Worm (Caenorhabditis elegans): Measurements from ENCODE around the gene sftb-6.
"Not testable (repeated sequence)": the region's sequence is repeated elsewhere in the genome, so short reads cannot be mapped to it uniquely, and the experiment has no call there.

sftb-6 gene

DNA sequence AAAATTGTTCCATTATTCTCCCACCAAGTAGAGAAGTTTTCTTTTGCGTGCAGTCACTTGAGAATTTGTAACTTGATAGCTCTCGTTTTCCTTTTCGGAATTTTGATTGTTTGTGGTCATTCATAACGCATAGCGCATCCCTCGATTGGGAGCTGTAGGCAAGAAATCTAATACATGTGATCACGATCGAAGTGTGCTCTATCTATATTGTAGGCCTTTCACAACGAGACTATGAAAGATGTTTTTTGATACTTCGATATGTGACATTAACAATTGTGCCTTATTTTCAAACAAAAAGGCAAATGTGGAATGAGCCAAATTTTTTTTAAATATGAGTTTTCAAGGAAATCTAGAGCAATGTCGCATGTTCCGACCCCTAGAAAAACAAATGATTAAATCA is 22.4 kb upstream of the sftb-6 start:
- TF ChIP-seq dao-5 (tag; optimal IDR thresholded peaks at IDR 0.05) (no peak), W03F9.2 (tag; optimal IDR thresholded peaks at IDR 0.05) (no peak)

DNA sequence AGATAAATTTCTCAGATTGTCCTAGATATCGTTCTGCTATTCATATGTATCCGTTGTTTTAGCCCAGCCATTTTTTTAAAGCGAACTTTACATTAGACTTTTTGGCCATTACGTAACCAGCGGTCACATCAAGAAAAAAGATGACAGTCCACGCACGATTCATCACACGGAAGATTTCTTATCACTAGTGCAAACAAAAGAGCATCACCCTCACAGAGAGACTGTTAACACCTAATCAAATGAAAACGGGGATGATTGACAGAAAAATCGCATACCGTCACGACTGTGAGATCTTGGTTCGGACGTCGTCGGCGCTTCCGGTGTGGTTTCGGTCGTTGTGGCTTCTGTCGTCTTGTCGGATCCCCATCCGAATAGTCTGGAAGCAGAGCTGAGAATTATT is 21.5 kb upstream of the sftb-6 start:
- TF ChIP-seq him-1 (tag; optimal IDR thresholded peaks at IDR 0.05): no peak
- TF ChIP-seq dao-5 (tag; optimal IDR thresholded peaks at IDR 0.05): no peak
- TF ChIP-seq W03F9.2 (tag; optimal IDR thresholded peaks at IDR 0.05): no peak

DNA sequence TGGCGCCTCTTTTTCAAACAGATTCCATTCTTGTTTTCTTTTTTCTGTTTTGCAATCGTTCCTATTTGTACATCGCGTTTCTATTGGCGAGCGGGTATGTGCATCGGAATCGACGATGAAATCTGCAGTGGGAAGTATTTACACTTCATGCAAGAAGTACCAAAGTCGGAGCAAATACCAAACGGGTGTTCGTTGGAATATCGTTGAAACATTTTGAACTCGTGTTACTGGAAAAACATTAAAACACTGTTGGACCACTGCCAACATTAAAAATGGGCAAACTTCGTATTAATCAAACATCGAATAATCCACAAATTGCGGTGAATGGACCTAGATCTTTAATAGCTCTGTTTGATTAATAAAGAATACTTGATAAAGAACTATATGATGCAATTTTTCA is 19.0 kb upstream of the sftb-6 start, which contains the start of gene C23H3.9:
C23H3.9 (minus strand) TSS at position 101 of the 400 bp plus-strand sequence.
- TF ChIP-seq W03F9.2 (tag; optimal IDR thresholded peaks at IDR 0.05) (no peak), dao-5 (tag; optimal IDR thresholded peaks at IDR 0.05) (no peak), him-1 (tag; optimal IDR thresholded peaks at IDR 0.05) (no peak)

DNA sequence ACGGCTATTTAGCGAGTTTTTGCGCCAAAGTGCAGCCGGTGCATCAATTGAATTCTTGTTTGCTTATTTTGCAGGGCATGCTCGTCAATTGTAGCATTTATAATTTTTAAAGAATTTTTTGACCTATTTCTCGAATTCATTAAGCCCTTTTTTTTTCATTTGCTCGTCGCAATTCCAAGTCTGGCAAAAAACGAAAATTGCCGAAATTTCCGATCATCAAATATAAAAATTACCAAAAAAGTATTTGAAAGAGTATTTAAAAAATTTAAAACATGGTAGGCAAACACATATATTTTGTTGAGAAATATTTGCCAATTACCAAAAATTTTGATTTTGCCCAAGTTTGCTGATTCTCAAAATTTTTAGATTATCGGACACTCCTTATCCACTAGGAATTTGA is 14.1 kb upstream of the sftb-6 start, which contains the start of gene C50D2.6:
C50D2.6 (plus strand) TSS at position 301 of the 400 bp plus-strand sequence.
- no peak for TF ChIP-seq dao-5 (tag; optimal IDR thresholded peaks at IDR 0.05)
- TF ChIP-seq W03F9.2 (tag; optimal IDR thresholded peaks at IDR 0.05): no peak
- TF ChIP-seq him-1 (tag; optimal IDR thresholded peaks at IDR 0.05): no peak

DNA sequence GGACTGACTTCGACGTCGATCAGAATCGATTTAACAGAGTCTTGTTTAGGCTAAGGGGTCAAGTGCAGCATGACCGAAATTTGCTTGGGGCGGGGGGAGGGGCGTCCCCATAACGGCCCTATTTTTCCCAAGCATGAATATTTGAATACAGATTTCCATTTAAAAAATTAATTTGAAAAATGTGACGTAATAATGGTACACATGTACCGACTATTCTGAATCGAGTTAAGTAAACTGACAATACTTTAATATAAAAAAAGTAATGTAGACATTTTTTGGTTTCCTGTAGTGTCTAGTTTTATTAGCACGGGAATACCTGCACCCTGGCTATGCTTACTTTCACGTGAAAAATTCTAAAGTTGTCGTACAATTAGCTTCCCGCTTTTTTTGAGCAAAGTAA is 11.4 kb upstream of the sftb-6 start:
- TF ChIP-seq him-1 (tag; optimal IDR thresholded peaks at IDR 0.05) (no peak), W03F9.2 (tag; optimal IDR thresholded peaks at IDR 0.05) (no peak), dao-5 (tag; optimal IDR thresholded peaks at IDR 0.05) (no peak)

DNA sequence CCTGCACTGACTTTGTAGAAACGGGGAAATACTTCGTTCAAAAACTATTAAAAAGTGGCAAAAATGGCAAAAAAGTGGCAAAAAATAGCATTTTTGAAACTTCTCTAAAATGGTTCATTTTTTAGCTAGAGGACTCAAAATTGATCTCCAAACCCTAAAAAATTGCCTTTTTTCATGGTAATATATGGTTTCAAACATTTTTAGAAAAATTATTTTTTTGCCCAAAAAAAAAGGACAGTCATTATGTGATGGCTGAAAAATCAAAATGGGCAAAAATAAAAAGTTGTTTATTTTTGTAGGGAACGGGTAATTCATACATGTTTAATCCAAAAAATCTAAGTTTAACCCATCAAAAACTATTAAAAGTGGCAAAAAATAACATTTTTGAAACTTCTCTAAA is 10.3 kb upstream of the sftb-6 start:
- TF ChIP-seq W03F9.2 (tag; optimal IDR thresholded peaks at IDR 0.05): no peak
- no peak for TF ChIP-seq him-1 (tag; optimal IDR thresholded peaks at IDR 0.05)
- TF ChIP-seq dao-5 (tag; optimal IDR thresholded peaks at IDR 0.05): no peak

DNA sequence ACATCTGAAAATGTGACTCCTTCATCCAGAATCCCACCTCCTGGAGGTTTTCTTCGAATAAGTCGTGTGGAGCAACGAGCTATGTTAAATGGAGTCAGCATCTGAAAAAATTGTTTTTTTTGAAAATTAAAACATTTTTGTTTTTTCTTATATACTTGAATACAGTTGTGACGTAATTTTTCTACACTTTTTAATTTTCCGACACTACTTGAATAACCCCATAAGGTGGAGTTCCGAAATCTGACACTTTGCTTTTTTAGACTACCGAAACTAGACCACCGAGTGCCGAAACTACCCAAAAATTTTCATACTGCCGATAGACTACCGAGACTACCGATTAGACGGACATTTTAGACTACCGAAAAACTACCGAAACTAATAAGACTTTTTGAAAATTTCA is 6.8 kb upstream of the sftb-6 start, which contains the start of gene mcat-1:
mcat-1 (minus strand) TSS at position 101 of the 400 bp plus-strand sequence.
- TF ChIP-seq him-1 (tag; optimal IDR thresholded peaks at IDR 0.05) (no peak), dao-5 (tag; optimal IDR thresholded peaks at IDR 0.05) (no peak), W03F9.2 (tag; optimal IDR thresholded peaks at IDR 0.05) (no peak)

DNA sequence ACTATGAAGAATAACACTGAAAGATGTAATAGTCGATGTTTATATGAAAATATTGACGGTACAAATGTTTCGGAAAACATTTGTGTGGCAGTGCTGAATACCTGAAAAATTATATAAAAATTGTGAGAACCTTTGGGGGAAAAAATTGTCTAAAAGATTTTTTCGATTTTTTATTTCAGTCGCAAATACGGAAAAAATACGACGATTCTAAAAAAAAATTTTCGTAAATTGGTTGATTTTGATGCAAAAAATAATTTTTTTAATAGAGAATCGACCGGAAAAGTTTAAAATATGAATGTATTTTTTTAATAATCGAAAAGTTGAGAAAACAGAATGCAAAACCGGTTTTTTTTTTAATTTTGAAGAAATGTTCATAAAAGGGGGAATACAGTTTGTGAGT is 3.0 kb upstream of the sftb-6 start, which contains the start of gene C50D2.7:
C50D2.7 (minus strand) TSS at position 101 of the 400 bp plus-strand sequence.
- TF ChIP-seq him-1 (tag; optimal IDR thresholded peaks at IDR 0.05) (no peak), W03F9.2 (tag; optimal IDR thresholded peaks at IDR 0.05) (no peak), dao-5 (tag; optimal IDR thresholded peaks at IDR 0.05) (no peak)

DNA sequence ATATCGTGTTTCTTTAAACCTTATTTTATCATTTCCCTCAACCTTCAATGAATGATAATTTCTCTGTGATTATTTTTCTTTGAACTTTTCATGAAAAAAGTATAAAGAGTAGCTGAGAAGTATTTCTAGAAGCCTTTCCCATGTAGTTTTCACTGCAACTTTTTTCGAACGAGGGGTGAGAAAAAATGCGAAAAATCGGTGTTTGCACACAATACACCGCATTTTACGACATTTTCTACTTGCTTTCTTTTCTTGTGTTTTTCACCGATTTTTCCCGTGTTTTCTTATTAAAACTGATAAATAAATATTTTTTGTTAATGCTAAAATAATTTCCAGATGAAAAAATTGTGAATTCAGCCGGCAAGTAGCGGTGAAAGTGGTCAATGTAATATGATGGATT is 690 bp downstream of the sftb-6 start, which contains the start of gene C50D2.10:
C50D2.10 (plus strand) TSS at position 245 of the 400 bp plus-strand sequence.
- TF ChIP-seq dao-5, him-1, W03F9.2 (tag; optimal IDR thresholded peaks at IDR 0.05): not testable (repeated sequence)

DNA sequence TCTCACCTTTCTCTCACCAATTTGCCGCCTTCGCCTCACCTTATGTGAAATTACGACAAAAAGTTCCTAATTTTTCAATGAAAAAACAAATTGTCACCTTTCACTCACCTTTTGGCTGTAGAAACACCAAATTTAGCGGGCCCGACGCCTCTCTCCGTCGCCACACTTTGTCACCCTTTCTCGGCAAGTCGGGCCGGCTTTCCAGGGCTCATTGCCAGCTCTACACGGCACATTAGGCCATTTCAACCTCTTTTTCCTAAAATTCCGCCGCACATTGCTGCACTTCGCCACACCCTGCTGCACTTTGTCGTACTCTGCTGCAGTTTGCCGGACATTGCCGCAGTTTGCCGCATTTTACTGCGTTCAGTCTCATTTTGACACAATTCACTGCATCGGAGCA is 3.0 kb downstream of the sftb-6 start:
- no peak for TF ChIP-seq W03F9.2 (tag; optimal IDR thresholded peaks at IDR 0.05)
- TF ChIP-seq dao-5 (tag; optimal IDR thresholded peaks at IDR 0.05): no peak
- no peak for TF ChIP-seq him-1 (tag; optimal IDR thresholded peaks at IDR 0.05)

DNA sequence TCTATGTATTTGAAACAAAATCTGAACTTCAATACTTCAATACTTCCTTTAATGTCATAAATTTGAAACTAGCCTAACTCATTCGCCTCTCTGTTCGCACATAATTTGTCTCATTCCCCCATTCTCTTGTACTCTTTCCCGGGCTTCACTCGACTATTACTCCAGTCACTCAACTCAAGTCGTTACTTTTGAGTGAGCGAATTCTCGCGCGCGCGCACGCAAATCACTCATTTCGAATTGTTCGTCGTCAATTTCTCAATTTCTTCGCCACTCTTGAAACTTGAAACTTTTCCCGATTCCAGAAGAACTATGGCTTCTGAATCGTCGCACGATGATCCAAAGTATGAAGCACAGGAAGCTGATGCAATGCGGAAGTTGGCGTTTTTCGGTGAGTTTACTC is 6.0 kb downstream of the sftb-6 start, which contains the start of gene col-68:
col-68 (plus strand) TSS at position 301 of the 400 bp plus-strand sequence.
- TF ChIP-seq dao-5 (tag; optimal IDR thresholded peaks at IDR 0.05) (no peak), W03F9.2 (tag; optimal IDR thresholded peaks at IDR 0.05) (no peak), him-1 (tag; optimal IDR thresholded peaks at IDR 0.05) (no peak)

DNA sequence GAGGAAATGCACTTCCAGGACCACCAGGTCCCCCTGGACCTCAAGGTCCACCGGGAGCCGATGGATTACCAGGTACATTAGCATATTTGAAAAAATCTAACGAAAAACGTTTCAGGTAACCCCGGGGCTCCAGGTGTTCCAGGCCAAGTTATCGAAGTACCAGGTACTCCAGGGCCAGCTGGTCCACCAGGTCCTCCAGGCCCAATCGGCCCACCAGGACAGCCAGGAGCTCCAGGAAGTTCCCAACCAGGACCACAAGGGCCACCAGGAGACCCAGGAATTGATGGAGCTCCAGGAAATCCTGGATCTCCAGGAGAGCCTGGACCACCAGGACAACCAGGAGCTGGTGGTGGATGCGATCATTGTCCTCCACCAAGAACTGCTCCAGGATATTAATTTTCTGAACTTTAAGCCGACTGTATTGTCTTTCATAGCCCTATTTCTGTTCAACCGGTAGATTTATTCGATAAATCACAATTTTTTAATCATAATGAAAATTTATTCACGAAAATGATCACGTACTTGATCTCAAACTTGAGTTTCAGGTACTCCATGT is 7.2 kb downstream of the sftb-6 start:
- no peak for TF ChIP-seq dao-5 (tag; optimal IDR thresholded peaks at IDR 0.05)
- TF ChIP-seq him-1 (tag; optimal IDR thresholded peaks at IDR 0.05): no peak
- TF ChIP-seq W03F9.2 (tag; optimal IDR thresholded peaks at IDR 0.05): no peak

DNA sequence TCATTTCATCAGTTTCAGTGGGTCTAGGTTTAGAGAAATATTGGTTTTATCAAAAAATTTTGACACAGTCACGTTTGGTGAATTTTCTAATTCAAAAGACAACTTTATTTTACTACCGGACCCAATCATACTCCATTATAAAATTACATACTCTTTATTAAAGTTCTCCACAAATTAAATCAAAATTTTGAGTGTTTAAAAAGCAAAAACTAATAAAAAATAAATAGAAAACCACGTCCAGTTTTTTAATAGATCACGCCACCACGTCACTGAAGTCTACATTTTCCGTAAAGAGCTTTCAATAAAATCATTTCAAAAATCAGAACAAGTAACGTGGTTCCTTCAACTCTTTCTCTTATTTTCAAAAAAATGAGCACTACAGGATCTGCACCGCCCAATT is 7.7 kb downstream of the sftb-6 start, which contains the start of gene txt-1:
txt-1 (plus strand) TSS at position 301 of the 400 bp plus-strand sequence.
- no peak for TF ChIP-seq W03F9.2 (tag; optimal IDR thresholded peaks at IDR 0.05)
- TF ChIP-seq dao-5 (tag; optimal IDR thresholded peaks at IDR 0.05): no peak
- TF ChIP-seq him-1 (tag; optimal IDR thresholded peaks at IDR 0.05): no peak

DNA sequence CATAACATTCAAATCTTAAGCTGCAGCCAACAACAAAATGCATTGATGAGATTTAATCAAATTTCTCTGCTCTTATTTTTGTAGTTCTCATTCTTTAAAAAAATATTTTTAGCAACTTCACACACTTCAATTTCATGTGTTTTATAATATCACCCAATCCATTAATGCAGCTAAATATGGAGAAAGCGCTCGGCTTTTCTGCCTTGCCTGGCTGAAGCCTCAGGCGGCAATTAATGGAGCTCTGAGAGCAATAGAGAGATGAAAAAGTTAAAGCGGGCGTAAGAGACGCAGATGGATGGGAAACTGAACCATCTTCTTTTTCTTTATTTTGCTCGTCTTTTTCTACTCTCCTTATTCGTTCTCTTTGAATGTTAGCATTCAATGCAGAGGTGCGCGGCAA is 9.5 kb downstream of the sftb-6 start:
- no peak for TF ChIP-seq him-1 (tag; optimal IDR thresholded peaks at IDR 0.05)
- no peak for TF ChIP-seq W03F9.2 (tag; optimal IDR thresholded peaks at IDR 0.05)
- TF ChIP-seq dao-5 (tag; optimal IDR thresholded peaks at IDR 0.05): no peak

DNA sequence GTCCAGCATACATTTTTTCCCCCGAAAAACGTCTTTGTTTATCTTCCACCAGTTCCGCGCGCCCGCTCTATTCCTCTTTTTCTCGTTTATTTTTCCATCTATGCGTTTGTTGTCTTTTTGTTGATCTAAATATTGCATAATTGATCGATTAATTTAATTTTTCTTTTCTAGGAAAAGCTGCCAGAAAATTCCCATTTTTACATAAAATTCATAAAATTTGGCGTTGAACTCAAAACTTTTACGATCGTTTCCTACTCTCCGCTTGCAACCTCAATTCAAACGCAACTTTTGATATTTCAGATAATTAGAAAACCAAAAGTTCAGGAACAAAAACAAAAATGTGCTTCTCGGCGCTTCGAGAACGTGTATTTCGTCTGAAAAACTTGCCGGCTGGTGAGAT is 10.7 kb downstream of the sftb-6 start, which contains the start of gene C50D2.2:
C50D2.2 (plus strand) TSS at position 301 of the 400 bp plus-strand sequence.
- TF ChIP-seq dao-5 (tag; optimal IDR thresholded peaks at IDR 0.05) (no peak), him-1 (tag; optimal IDR thresholded peaks at IDR 0.05) (no peak), W03F9.2 (tag; optimal IDR thresholded peaks at IDR 0.05) (no peak)

Measured in whole organism, L4/young adult.